Fruit fly (Drosophila melanogaster): Measurements from ENCODE around the gene teq.

DNA sequence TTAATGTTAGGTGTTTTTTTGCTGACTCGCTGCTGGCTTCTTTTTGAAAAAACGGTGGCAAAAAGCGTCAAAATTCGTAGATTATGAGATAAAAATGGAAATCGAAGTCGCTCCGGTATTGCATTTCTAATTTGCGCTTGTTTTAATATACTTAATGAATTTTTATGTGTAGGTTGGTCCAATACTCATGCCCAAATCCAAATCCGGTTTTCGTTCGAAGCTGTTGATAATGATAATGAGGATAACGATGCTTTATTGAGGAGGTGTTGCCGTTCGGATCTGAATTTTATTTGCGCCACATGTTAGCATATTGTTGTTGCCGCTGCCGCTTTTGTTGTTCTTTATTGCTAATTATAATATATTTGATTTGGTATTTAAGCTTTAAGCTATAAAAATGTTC is 28.2 kb upstream of the teq start:
- TF ChIP-seq psq (optimal IDR thresholded peaks at IDR 0.05), result no peak
- TF ChIP-seq h (optimal IDR thresholded peaks at IDR 0.05), result no peak

Data from Kc167 (cell line).